Worm (Caenorhabditis elegans): ENCODE measurements around the gene emg-1.

DNA sequence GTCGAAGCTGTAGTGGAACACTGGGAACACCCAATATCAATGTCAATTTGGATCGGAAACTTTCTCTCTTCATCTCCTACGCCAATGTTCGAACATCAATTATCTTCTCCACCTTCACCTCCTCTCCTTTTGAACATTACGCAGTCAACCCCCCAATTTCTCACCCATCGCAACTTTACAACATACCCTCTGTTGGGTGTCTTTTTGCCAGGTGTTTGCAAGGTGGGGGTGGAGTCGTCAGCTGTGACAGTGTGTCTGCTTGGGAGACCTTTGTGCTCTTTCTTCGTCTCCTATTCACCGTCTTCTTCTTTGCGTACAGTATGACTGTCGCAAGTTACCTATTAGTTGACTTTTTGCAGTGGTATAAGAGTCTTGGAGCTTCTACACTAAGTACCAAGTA lies 17.3 kb downstream of the emg-1 start:
- TF ChIP-seq nhr-90 (tag; optimal IDR thresholded peaks at IDR 0.05): no peak
- no peak for TF ChIP-seq nhr-179 (tag; optimal IDR thresholded peaks at IDR 0.05)
- TF ChIP-seq efl-1 (GFP tag; optimal IDR thresholded peaks at IDR 0.05): no peak
- TF ChIP-seq madf-6 (GFP tag; IDR thresholded peaks at IDR 0.05): no peak
- TF ChIP-seq lsy-27 (tag; optimal IDR thresholded peaks at IDR 0.05; ENCODE audit: borderline replicate concordance, insufficient read depth): no peak
- no peak for TF ChIP-seq ztf-22 (GFP tag; optimal IDR thresholded peaks at IDR 0.05)
- TF ChIP-seq fkh-3 (tag; optimal IDR thresholded peaks at IDR 0.05): no peak
- TF ChIP-seq aptf-3 (GFP tag; IDR thresholded peaks at IDR 0.05): no peak
- no peak for TF ChIP-seq madf-10 (tag; optimal IDR thresholded peaks at IDR 0.05)
- TF ChIP-seq nfya-1 (tag; optimal IDR thresholded peaks at IDR 0.05; ENCODE audit: borderline replicate concordance, insufficient read depth): no peak
- no peak for TF ChIP-seq him-1 (tag; optimal IDR thresholded peaks at IDR 0.05)
- TF ChIP-seq C06A6.2 (GFP tag; conservative IDR thresholded peaks at IDR 0.05): no peak
- no peak for TF ChIP-seq snpc-4 (GFP tag; optimal IDR thresholded peaks at IDR 0.05)
- no peak for TF ChIP-seq snpc-4 (tag; optimal IDR thresholded peaks at IDR 0.05)

Measured in whole organism, young adult.